Worm (Caenorhabditis elegans): ENCODE results near the gene F57B1.6.
A peak's percentile ranks its signal among the peaks of the same experiment; 100 is the strongest.

F57B1.6 gene

ce11 chrV:13209567-13209966 is at the start of gene F57B1.6:
TSS of gene F57B1.6 (plus strand) at chrV:13209645.
- TF ChIP-seq aly-2 (tag; optimal IDR thresholded peaks at IDR 0.05) (no peak), nhr-23 (tag; optimal IDR thresholded peaks at IDR 0.05) (no peak), nhr-25 (tag; optimal IDR thresholded peaks at IDR 0.05) (no peak), nhr-12 (tag; optimal IDR thresholded peaks at IDR 0.05) (no peak), nhr-28 (tag; optimal IDR thresholded peaks at IDR 0.05) (no peak), fkh-10 (GFP tag; optimal IDR thresholded peaks at IDR 0.05) (no peak), ztf-11 (tag; optimal IDR thresholded peaks at IDR 0.05) (no peak), ceh-9 (tag; optimal IDR thresholded peaks at IDR 0.05) (no peak), zag-1 (tag; optimal IDR thresholded peaks at IDR 0.05) (no peak), nhr-43 (tag; optimal IDR thresholded peaks at IDR 0.05; ENCODE audit: poor library complexity, severe bottlenecking) (no peak), pqm-1 (tag; optimal IDR thresholded peaks at IDR 0.05) (no peak), unc-62 (GFP tag; optimal IDR thresholded peaks at IDR 0.05) (no peak), snpc-4 (tag; optimal IDR thresholded peaks at IDR 0.05) (no peak), ceh-82 (tag; optimal IDR thresholded peaks at IDR 0.05) (no peak), nhr-77 (tag; optimal IDR thresholded peaks at IDR 0.05) (no peak), ceh-28 (tag; optimal IDR thresholded peaks at IDR 0.05) (no peak), lin-39 (tag; optimal IDR thresholded peaks at IDR 0.05) (no peak), jun-1 (tag; optimal IDR thresholded peaks at IDR 0.05) (no peak)

ce11 chrV:13161052-13161451 is 48.4 kb upstream of the F57B1.6 start:
- no peak for TF ChIP-seq unc-39 (tag; optimal IDR thresholded peaks at IDR 0.05)
- TF ChIP-seq ceh-82 (tag; optimal IDR thresholded peaks at IDR 0.05) = no peak
- no peak for TF ChIP-seq pqm-1 (tag; optimal IDR thresholded peaks at IDR 0.05)
- TF ChIP-seq lin-39 (tag; optimal IDR thresholded peaks at IDR 0.05) = peak; percentile 11
- no peak for TF ChIP-seq mdl-1 (tag; optimal IDR thresholded peaks at IDR 0.05)

- TF ChIP-seq elt-3 (tag; optimal IDR thresholded peaks at IDR 0.05) = no peak
- TF ChIP-seq fos-1 (tag; optimal IDR thresholded peaks at IDR 0.05) = no peak
- TF ChIP-seq nfya-1 (tag; optimal IDR thresholded peaks at IDR 0.05; ENCODE audit: insufficient read depth) = no peak
- no peak for TF ChIP-seq lsy-12 (tag; optimal IDR thresholded peaks at IDR 0.05)
- no peak for TF ChIP-seq zag-1 (tag; optimal IDR thresholded peaks at IDR 0.05)
- TF ChIP-seq hmg-11 (tag; optimal IDR thresholded peaks at IDR 0.05) = no peak
- peak; percentile 81 for TF ChIP-seq snpc-4 (tag; optimal IDR thresholded peaks at IDR 0.05)
Observed at ce11 chrV:13162885-13163284, 46.6 kb upstream of the F57B1.6 start.

- TF ChIP-seq pqm-1 (tag; optimal IDR thresholded peaks at IDR 0.05) (peak; percentile 51), ZK546.5 (tag; optimal IDR thresholded peaks at IDR 0.05) (no peak), snpc-4 (tag; optimal IDR thresholded peaks at IDR 0.05) (peak; percentile 14), nhr-28 (tag; optimal IDR thresholded peaks at IDR 0.05) (no peak), nhr-11 (tag; optimal IDR thresholded peaks at IDR 0.05) (no peak), elt-3 (tag; optimal IDR thresholded peaks at IDR 0.05) (no peak), R02D3.7 (tag; optimal IDR thresholded peaks at IDR 0.05) (no peak), ztf-4 (tag; optimal IDR thresholded peaks at IDR 0.05) (no peak), unc-62 (GFP tag; optimal IDR thresholded peaks at IDR 0.05) (no peak), pha-4 (tag; optimal IDR thresholded peaks at IDR 0.05) (peak; percentile 62), elt-2 (tag; optimal IDR thresholded peaks at IDR 0.05) (peak; percentile 80), elt-1 (tag; optimal IDR thresholded peaks at IDR 0.05) (no peak), lin-39 (tag; optimal IDR thresholded peaks at IDR 0.05) (no peak), tbx-2 (tag; optimal IDR thresholded peaks at IDR 0.05) (no peak), nhr-76 (tag; optimal IDR thresholded peaks at IDR 0.05) (no peak)
Observed at ce11 chrV:13163841-13164240, 45.6 kb upstream of the F57B1.6 start.

- no peak for TF ChIP-seq ZK546.5 (tag; optimal IDR thresholded peaks at IDR 0.05)
- peak; percentile 40 for TF ChIP-seq fkh-10 (GFP tag; optimal IDR thresholded peaks at IDR 0.05)
- no peak for TF ChIP-seq R02D3.7 (tag; optimal IDR thresholded peaks at IDR 0.05)
- no peak for TF ChIP-seq skn-1 (tag; optimal IDR thresholded peaks at IDR 0.05)
Observed at ce11 chrV:13165244-13165643, 44.2 kb upstream of the F57B1.6 start.

Data from whole organism, L3 larva.